Fruit fly (Drosophila melanogaster): ENCODE data around the gene CG32987.

- TF ChIP-seq pan (optimal IDR thresholded peaks at IDR 0.05) (no peak), rgr (GFP tag; optimal IDR thresholded peaks at IDR 0.05) (no peak), usp (GFP tag; optimal IDR thresholded peaks at IDR 0.05) (no peak), h (GFP tag; optimal IDR thresholded peaks at IDR 0.05) (no peak), Sp1 (GFP tag; optimal IDR thresholded peaks at IDR 0.05) (no peak), Abd-B (GFP tag; optimal IDR thresholded peaks at IDR 0.05) (no peak), HLH106 (tag; optimal IDR thresholded peaks at IDR 0.05) (no peak), psq (GFP tag; optimal IDR thresholded peaks at IDR 0.05) (no peak), Hr78 (GFP tag; optimal IDR thresholded peaks at IDR 0.05) (no peak), brk (GFP tag; optimal IDR thresholded peaks at IDR 0.05) (no peak)
These were observed 953 bp downstream of the CG32987 start, which contains the start of gene CG32988 for dm6 chr2L:8864564-8864963.

Measured in whole organism, wandering third instar larva.